Fruit fly (Drosophila melanogaster) whole organism, pupa: ENCODE measurements around the gene CG13085.

Source experiments
- CG10348 ChIP-seq: fragments of 200-800 bp; sonication (Bioruptor generic); IDR thresholded peaks from 2 replicates; pipeline ENCODE4 v1.3.6; 2022; ENCODE audit warnings: missing biosample characterization, missing genetic modification characterization
- CG12605 ChIP-seq: fragments of 200-800 bp; sonication (Bioruptor generic); IDR thresholded peaks from 2 replicates; pipeline ENCODE4 v1.3.6; 2022; ENCODE audit warnings: missing biosample characterization, missing genetic modification characterization
- CG13204 ChIP-seq: fragments of 200-800 bp; sonication (Bioruptor generic); optimal IDR thresholded peaks from 2 replicates; lab custom pipeline; 2018; ENCODE audit warnings: missing biosample characterization, mild to moderate bottlenecking, missing genetic modification characterization, moderate library complexity
- CG14655 ChIP-seq: fragments of 200-800 bp; sonication (Bioruptor generic); optimal IDR thresholded peaks from 3 replicates; lab custom pipeline; 2017; ENCODE audit warnings: mild to moderate bottlenecking, missing biosample characterization, missing genetic modification reagents, missing genetic modification characterization
- CG15710 ChIP-seq: fragments of 200-800 bp; sonication (Bioruptor generic); optimal IDR thresholded peaks from 2 replicates; lab custom pipeline; 2018; ENCODE audit warnings: missing biosample characterization, mild to moderate bottlenecking, missing genetic modification characterization, moderate library complexity
- CG17806 ChIP-seq: fragments of 200-800 bp; sonication (Bioruptor generic); optimal IDR thresholded peaks from 2 replicates; lab custom pipeline; 2018; ENCODE audit warnings: missing biosample characterization, mild to moderate bottlenecking, missing genetic modification characterization, moderate library complexity
- CG32121 ChIP-seq: fragments of 200-800 bp; sonication (Bioruptor generic); IDR thresholded peaks from 2 replicates; pipeline ENCODE4 v1.3.6; 2022; ENCODE audit warnings: missing biosample characterization, missing genetic modification characterization
- CG34367 ChIP-seq: fragments of 200-800 bp; sonication (Bioruptor generic); optimal IDR thresholded peaks from 2 replicates; lab custom pipeline; 2018; ENCODE audit warnings: missing biosample characterization, mild to moderate bottlenecking, missing genetic modification characterization
- CG4496 ChIP-seq: fragments of 200-800 bp; sonication (Bioruptor generic); IDR thresholded peaks from 3 replicates; pipeline ENCODE4 v1.3.6; 2022; ENCODE audit warnings: missing biosample characterization, missing genetic modification characterization
- CG8159 ChIP-seq: fragments of 200-800 bp; sonication (Bioruptor generic); optimal IDR thresholded peaks from 3 replicates; lab custom pipeline; 2018; ENCODE audit warnings: missing biosample characterization, mild to moderate bottlenecking, missing genetic modification characterization, moderate library complexity
- CG8301 ChIP-seq: fragments of 200-800 bp; sonication (Bioruptor generic); optimal IDR thresholded peaks from 2 replicates; lab custom pipeline; 2018; ENCODE audit warnings: missing biosample characterization, mild to moderate bottlenecking, missing genetic modification characterization
- CG9948 ChIP-seq: fragments of 200-800 bp; sonication (Bioruptor generic); optimal IDR thresholded peaks from 2 replicates; lab custom pipeline; 2018; ENCODE audit warnings: missing biosample characterization, mild to moderate bottlenecking, missing genetic modification characterization, moderate library complexity
- D1 ChIP-seq: fragments of 200-800 bp; sonication (Bioruptor generic); optimal IDR thresholded peaks from 2 replicates; lab custom pipeline; 2018; ENCODE audit warnings: missing biosample characterization, mild to moderate bottlenecking, missing genetic modification characterization, moderate library complexity
- EcR ChIP-seq: fragments of 200-800 bp; sonication (Bioruptor generic); optimal IDR thresholded peaks from 3 replicates; lab custom pipeline; 2019; ENCODE audit warnings: missing biosample characterization, missing genetic modification characterization, mild to moderate bottlenecking, moderate library complexity, missing genetic modification reagents
- Ets98B ChIP-seq: fragments of 200-800 bp; sonication (Bioruptor generic); IDR thresholded peaks from 2 replicates; pipeline ENCODE4 v1.3.6; 2022; ENCODE audit warnings: missing biosample characterization, missing genetic modification characterization
- Pif1A ChIP-seq: fragments of 200-800 bp; sonication (Bioruptor generic); optimal IDR thresholded peaks from 3 replicates; lab custom pipeline; 2016; ENCODE audit warnings: missing biosample characterization, missing genetic modification characterization
- Pif1B ChIP-seq: fragments of 200-800 bp; sonication (Bioruptor generic); optimal IDR thresholded peaks from 3 replicates; lab custom pipeline; 2016; ENCODE audit warnings: missing biosample characterization, missing genetic modification characterization
- Snoo ChIP-seq: fragments of 200-800 bp; sonication (Bioruptor generic); optimal IDR thresholded peaks from 3 replicates; lab custom pipeline; 2017; ENCODE audit warnings: missing biosample characterization, mild to moderate bottlenecking, missing genetic modification characterization, inconsistent platforms
- fd96Ca ChIP-seq: fragments of 200-800 bp; sonication (Bioruptor generic); IDR thresholded peaks from 3 replicates; pipeline ENCODE4 v1.3.6; 2022; ENCODE audit warnings: missing biosample characterization, missing genetic modification characterization
- gl ChIP-seq: fragments of 200-800 bp; sonication (Bioruptor generic); optimal IDR thresholded peaks from 2 replicates; lab custom pipeline; 2018; ENCODE audit warnings: missing biosample characterization, mild to moderate bottlenecking, missing genetic modification characterization
- rn ChIP-seq: fragments of 200-800 bp; sonication (Bioruptor generic); IDR thresholded peaks from 2 replicates; pipeline ENCODE4 v1.3.6; 2022; ENCODE audit warnings: missing biosample characterization, missing genetic modification characterization

CG13085 gene

dm6 chr2L:19452535-19453317 lies 28.9 kb downstream of the CG13085 start:
- TF ChIP-seq Ets98B (GFP tag; lab: Robert Waterston, UW) (peak; percentile 61), CG32121 (GFP tag; lab: Robert Waterston, UW) (peak; percentile 57; the same call in 1 of the 2 replicates), fd96Ca (peak; percentile 70), D1 (tag; lab: Kevin White, UChicago) (no peak), CG14655 (GFP tag; lab: Kevin White, UChicago) (peak; percentile 52), CG17806 (tag; lab: Kevin White, UChicago) (peak; percentile 25), CG12605 (GFP tag; lab: Robert Waterston, UW) (peak; percentile 68), CG8159 (tag; lab: Kevin White, UChicago) (peak; percentile 21), CG8301 (peak; percentile 33), Snoo (tag; lab: Kevin White, UChicago) (no peak)

dm6 chr2L:19453381-19453780 lies 29.5 kb downstream of the CG13085 start, which contains the start of gene Top2:
TSS of gene Top2 (minus strand) at chr2L:19453490.
- TF ChIP-seq CG8159 (tag; lab: Kevin White, UChicago) (peak; percentile 17), CG10348 (no peak), CG9948 (tag; lab: Kevin White, UChicago) (no peak), CG4496 (GFP tag; lab: Robert Waterston, UW) (peak; percentile 7; the same call in 1 of the 3 replicates)

dm6 chr2L:19454070-19454751 lies 30.4 kb downstream of the CG13085 start, which contains the start of gene CG10026:
TSS of gene CG10026 (plus strand) at chr2L:19454256.
- TF ChIP-seq CG15710 (tag; lab: Kevin White, UChicago) = peak; percentile 69
- peak; percentile 59 for TF ChIP-seq Pif1A (GFP tag; lab: Kevin White, UChicago)
- no peak for TF ChIP-seq CG13204 (GFP tag; lab: Kevin White, UChicago)
- TF ChIP-seq CG17806 (tag; lab: Kevin White, UChicago) = peak; percentile 29
- no peak for TF ChIP-seq gl (tag; lab: Kevin White, UChicago)
- peak; percentile 73 for TF ChIP-seq CG8159 (tag; lab: Kevin White, UChicago)
- no peak for TF ChIP-seq CG10348
- peak; percentile 52 for TF ChIP-seq Snoo (tag; lab: Kevin White, UChicago)
- peak; percentile 48 for TF ChIP-seq CG8301
- TF ChIP-seq CG12605 (GFP tag; lab: Robert Waterston, UW) = no peak
- no peak for TF ChIP-seq CG4496 (GFP tag; lab: Robert Waterston, UW)
- TF ChIP-seq CG34367 (tag; lab: Kevin White, UChicago) = peak; percentile 60
- TF ChIP-seq Ets98B (GFP tag; lab: Robert Waterston, UW) = no peak
- TF ChIP-seq CG14655 (GFP tag; lab: Kevin White, UChicago) = peak; percentile 61
- TF ChIP-seq Pif1B = peak; percentile 42
- peak; percentile 11; the same call in 1 of the 2 replicates for TF ChIP-seq CG32121 (GFP tag; lab: Robert Waterston, UW)
- no peak for TF ChIP-seq D1 (tag; lab: Kevin White, UChicago)
- TF ChIP-seq fd96Ca = no peak
- peak; percentile 99 for TF ChIP-seq EcR (GFP tag; lab: Kevin White, UChicago)
- TF ChIP-seq CG9948 (tag; lab: Kevin White, UChicago) = peak; percentile 58
- TF ChIP-seq rn (GFP tag; lab: Robert Waterston, UW) = no peak

dm6 chr2L:19455209-19455608 lies 31.4 kb downstream of the CG13085 start:
- TF ChIP-seq rn (GFP tag; lab: Robert Waterston, UW) (no peak), CG12605 (GFP tag; lab: Robert Waterston, UW) (no peak), CG34367 (tag; lab: Kevin White, UChicago) (no peak), EcR (GFP tag; lab: Kevin White, UChicago) (no peak), CG32121 (GFP tag; lab: Robert Waterston, UW) (peak; percentile 26; the same call in 1 of the 2 replicates), CG9948 (tag; lab: Kevin White, UChicago) (no peak)

dm6 chr2L:19455723-19456122 lies 31.9 kb downstream of the CG13085 start:
- no peak for TF ChIP-seq CG9948 (tag; lab: Kevin White, UChicago)
- no peak for TF ChIP-seq Snoo (tag; lab: Kevin White, UChicago)
- TF ChIP-seq CG34367 (tag; lab: Kevin White, UChicago) = no peak
- no peak for TF ChIP-seq CG13204 (GFP tag; lab: Kevin White, UChicago)
- no peak for TF ChIP-seq Pif1A (GFP tag; lab: Kevin White, UChicago)
- no peak for TF ChIP-seq fd96Ca
- no peak for TF ChIP-seq D1 (tag; lab: Kevin White, UChicago)
- no peak for TF ChIP-seq CG17806 (tag; lab: Kevin White, UChicago)
- TF ChIP-seq Pif1B = no peak
- no peak for TF ChIP-seq CG4496 (GFP tag; lab: Robert Waterston, UW)
- TF ChIP-seq CG14655 (GFP tag; lab: Kevin White, UChicago) = no peak
- no peak for TF ChIP-seq CG15710 (tag; lab: Kevin White, UChicago)
- TF ChIP-seq EcR (GFP tag; lab: Kevin White, UChicago) = no peak
- TF ChIP-seq Ets98B (GFP tag; lab: Robert Waterston, UW) = no peak
- no peak for TF ChIP-seq rn (GFP tag; lab: Robert Waterston, UW)
- TF ChIP-seq CG32121 (GFP tag; lab: Robert Waterston, UW) = no peak
- no peak for TF ChIP-seq CG8301
- no peak for TF ChIP-seq CG8159 (tag; lab: Kevin White, UChicago)
- no peak for TF ChIP-seq CG12605 (GFP tag; lab: Robert Waterston, UW)
